Worm (Caenorhabditis elegans) whole organism, L1 larva: ENCODE measurements around the gene F41H10.5.

Experiments
- C04F5.9 ChIP-seq: sonication (generic microtip); optimal IDR thresholded peaks from 2 replicates; lab custom pipeline; 2016; ENCODE audit warnings: missing genetic modification characterization, missing compliant biosample characterization
- C16A3.4 ChIP-seq: fragments of 150-350 bp; optimal IDR thresholded peaks from 2 replicates; lab custom pipeline; 2014; ENCODE audit warnings: missing biosample characterization, missing genetic modification characterization
- C34B4.2 ChIP-seq: sonication (generic microtip); optimal IDR thresholded peaks from 2 replicates; lab custom pipeline; 2017; ENCODE audit warnings: mild to moderate bottlenecking, missing genetic modification characterization, missing compliant biosample characterization
- F16B12.6 ChIP-seq: fragments of 150-350 bp; optimal IDR thresholded peaks from 2 replicates; lab custom pipeline; 2014; ENCODE audit warnings: missing biosample characterization, missing genetic modification characterization
- aha-1 ChIP-seq: fragments of 150-350 bp; optimal IDR thresholded peaks from 2 replicates; lab custom pipeline; 2014; ENCODE audit warnings: missing biosample characterization, missing genetic modification characterization
- alr-1 ChIP-seq: fragments of 200-800 bp; sonication (Bioruptor generic); optimal IDR thresholded peaks from 2 replicates; lab custom pipeline; 2018; ENCODE audit warnings: borderline replicate concordance, mild to moderate bottlenecking, missing genetic modification characterization, missing compliant biosample characterization
- ama-1 ChIP-seq: fragments of 150-350 bp; optimal IDR thresholded peaks from 2 replicates; lab custom pipeline; 2014
- blmp-1 ChIP-seq: fragments of 150-350 bp; optimal IDR thresholded peaks from 2 replicates; lab custom pipeline; 2014; ENCODE audit warnings: missing biosample characterization, missing genetic modification characterization
- ceh-82 ChIP-seq, 3 experiments: fragments of 150-350 bp in 1 of 3; sonication (generic microtip) in 2 of 3; optimal IDR thresholded peaks; 2 replicates each; lab custom pipeline; 2014 to 2017; ENCODE audit warnings: missing biosample characterization in 3 of 3, missing genetic modification characterization in 3 of 3
- ceh-88 ChIP-seq: fragments of 200-800 bp; sonication (Bioruptor generic); IDR thresholded peaks from 2 replicates; pipeline ENCODE4 v1.3.6; 2022; ENCODE audit warnings: missing genetic modification characterization, missing compliant biosample characterization
- ceh-90 ChIP-seq: sonication (generic microtip); optimal IDR thresholded peaks from 2 replicates; lab custom pipeline; 2016; ENCODE audit warnings: missing genetic modification characterization, missing compliant biosample characterization
- dsc-1 ChIP-seq: sonication (generic microtip); optimal IDR thresholded peaks from 2 replicates; lab custom pipeline; 2016; ENCODE audit warnings: mild to moderate bottlenecking, missing genetic modification characterization, missing compliant biosample characterization
- efl-1 ChIP-seq, 4 experiments: fragments of 150-350 bp; optimal IDR thresholded peaks in 3 of 4; peaks in 1 of 4; 1 replicate in 1 of 4; 2 replicates in 3 of 4; lab custom pipeline; 2014; ENCODE audit warnings: missing biosample characterization in 2 of 4, missing genetic modification characterization in 2 of 4, missing genetic modification reagents in 2 of 4
- efl-3 ChIP-seq: fragments of 200-800 bp; sonication (Bioruptor generic); optimal IDR thresholded peaks from 2 replicates; lab custom pipeline; 2018; ENCODE audit warnings: mild to moderate bottlenecking, missing genetic modification characterization, missing compliant biosample characterization
- egl-13 ChIP-seq: sonication (generic microtip); optimal IDR thresholded peaks from 2 replicates; lab custom pipeline; 2016; ENCODE audit warnings: missing genotype, missing genetic modification reagents, missing genetic modification characterization, missing compliant biosample characterization
- elt-2 ChIP-seq: sonication (generic microtip); optimal IDR thresholded peaks from 2 replicates; lab custom pipeline; 2016; ENCODE audit warnings: missing genetic modification characterization, mild to moderate bottlenecking, inconsistent platforms, missing compliant biosample characterization, missing genetic modification reagents
- ets-5 ChIP-seq: fragments of 200-800 bp; sonication (Bioruptor generic); IDR thresholded peaks from 2 replicates; pipeline ENCODE4 v1.3.6; 2022; ENCODE audit warnings: missing genetic modification characterization, missing compliant biosample characterization
- fkh-10 ChIP-seq: sonication (generic microtip); optimal IDR thresholded peaks from 2 replicates; lab custom pipeline; 2017; ENCODE audit warnings: missing biosample characterization, missing genetic modification reagents, missing genetic modification characterization
- fkh-8 ChIP-seq: sonication (generic microtip); optimal IDR thresholded peaks from 2 replicates; lab custom pipeline; 2016; ENCODE audit warnings: mild to moderate bottlenecking, missing genetic modification characterization, missing compliant biosample characterization
- fos-1 ChIP-seq: fragments of 150-350 bp; optimal IDR thresholded peaks from 2 replicates; lab custom pipeline; 2014; ENCODE audit warnings: missing biosample characterization, missing genetic modification characterization
- hlh-4 ChIP-seq: sonication (generic microtip); optimal IDR thresholded peaks from 2 replicates; lab custom pipeline; 2016; ENCODE audit warnings: mild to moderate bottlenecking, missing genetic modification characterization, missing compliant biosample characterization
- irx-1 ChIP-seq: sonication (generic microtip); optimal IDR thresholded peaks from 2 replicates; lab custom pipeline; 2016; ENCODE audit warnings: missing genetic modification characterization, missing compliant biosample characterization
- isw-1 ChIP-seq: fragments of 200-800 bp; sonication (Bioruptor generic); IDR thresholded peaks from 2 replicates; pipeline ENCODE4 v1.3.6; 2022; ENCODE audit warnings: missing genetic modification characterization, missing compliant biosample characterization
- lin-14 ChIP-seq: fragments of 200-800 bp; sonication (Bioruptor generic); optimal IDR thresholded peaks from 2 replicates; lab custom pipeline; 2018; ENCODE audit warnings: mild to moderate bottlenecking, missing genetic modification characterization, moderate library complexity, missing compliant biosample characterization
- lin-35 ChIP-seq, 2 experiments: fragments of 150-350 bp; optimal IDR thresholded peaks; 2 replicates each; lab custom pipeline; 2014; ENCODE audit warnings: missing biosample characterization in 2 of 2, missing genetic modification characterization in 2 of 2, missing genetic modification reagents in 2 of 2
- lir-3 ChIP-seq: sonication (generic microtip); optimal IDR thresholded peaks from 2 replicates; lab custom pipeline; 2016; ENCODE audit warnings: mild to moderate bottlenecking, missing genetic modification characterization, moderate library complexity, missing compliant biosample characterization; ENCODE audit not compliant: poor library complexity
- mef-2 ChIP-seq: fragments of 150-350 bp; optimal IDR thresholded peaks from 2 replicates; lab custom pipeline; 2014; ENCODE audit warnings: missing biosample characterization, missing genetic modification characterization
- nhr-19 ChIP-seq: fragments of 200-800 bp; sonication (Bioruptor generic); conservative IDR thresholded peaks from 2 replicates; pipeline ENCODE4 v1.3.6; 2022; ENCODE audit warnings: missing genetic modification characterization, missing compliant biosample characterization
- nhr-20 ChIP-seq: sonication (generic microtip); optimal IDR thresholded peaks from 2 replicates; lab custom pipeline; 2016; ENCODE audit warnings: mild to moderate bottlenecking, missing genetic modification characterization, missing compliant biosample characterization
- nhr-237 ChIP-seq: fragments of 150-350 bp; optimal IDR thresholded peaks from 2 replicates; lab custom pipeline; 2014; ENCODE audit warnings: missing biosample characterization, missing genetic modification characterization
- nhr-28 ChIP-seq: fragments of 150-350 bp; optimal IDR thresholded peaks from 2 replicates; lab custom pipeline; 2014; ENCODE audit warnings: missing biosample characterization, missing genetic modification characterization
- nhr-47 ChIP-seq: sonication (generic microtip); optimal IDR thresholded peaks from 2 replicates; lab custom pipeline; 2016; ENCODE audit warnings: mild to moderate bottlenecking, missing genetic modification characterization, moderate library complexity, missing compliant biosample characterization
- nhr-71 ChIP-seq: sonication (generic microtip); optimal IDR thresholded peaks from 2 replicates; lab custom pipeline; 2016; ENCODE audit warnings: mild to moderate bottlenecking, missing genetic modification characterization, moderate library complexity, missing compliant biosample characterization
- nhr-84 ChIP-seq: sonication (generic microtip); optimal IDR thresholded peaks from 2 replicates; lab custom pipeline; 2017; ENCODE audit warnings: missing biosample characterization, missing genetic modification characterization
- nhr-85 ChIP-seq: sonication (generic microtip); peaks from one replicate; lab custom pipeline; 2016; ENCODE audit warnings: missing genetic modification characterization, inconsistent platforms, missing compliant biosample characterization
- pag-3 ChIP-seq: sonication (generic microtip); optimal IDR thresholded peaks from 2 replicates; lab custom pipeline; 2017; ENCODE audit warnings: missing genetic modification characterization, mild to moderate bottlenecking, missing compliant biosample characterization, antibody characterized with exemption, borderline replicate concordance; ENCODE audit not compliant: insufficient read depth
- pqm-1 ChIP-seq: sonication (generic microtip); optimal IDR thresholded peaks from 3 replicates; lab custom pipeline; 2017; ENCODE audit warnings: missing biosample characterization, missing genetic modification characterization
- rnt-1 ChIP-seq: sonication (generic microtip); optimal IDR thresholded peaks from 2 replicates; lab custom pipeline; 2016; ENCODE audit warnings: mild to moderate bottlenecking, missing genetic modification characterization, moderate library complexity, missing compliant biosample characterization
- skn-1 ChIP-seq: fragments of 150-350 bp; optimal IDR thresholded peaks from 2 replicates; lab custom pipeline; 2014; ENCODE audit warnings: missing biosample characterization, missing genetic modification characterization
- snpc-4 ChIP-seq: fragments of 150-350 bp; optimal IDR thresholded peaks from 2 replicates; lab custom pipeline; 2014; ENCODE audit warnings: missing biosample characterization, missing genetic modification characterization
- snu-23 ChIP-seq: sonication (generic microtip); optimal IDR thresholded peaks from 2 replicates; lab custom pipeline; 2016; ENCODE audit warnings: missing genetic modification characterization, missing compliant biosample characterization
- sox-4 ChIP-seq: sonication (generic microtip); optimal IDR thresholded peaks from 2 replicates; lab custom pipeline; 2016; ENCODE audit warnings: missing genetic modification characterization, missing compliant biosample characterization
- sptf-1 ChIP-seq: fragments of 150-350 bp; optimal IDR thresholded peaks from 2 replicates; lab custom pipeline; 2014; ENCODE audit warnings: missing biosample characterization, missing genetic modification characterization
- sup-37 ChIP-seq: fragments of 200-800 bp; sonication (Bioruptor generic); optimal IDR thresholded peaks from 2 replicates; lab custom pipeline; 2018; ENCODE audit warnings: mild to moderate bottlenecking, missing genetic modification characterization, missing compliant biosample characterization
- unc-30 ChIP-seq: sonication (generic microtip); optimal IDR thresholded peaks from 2 replicates; lab custom pipeline; 2017; ENCODE audit warnings: missing biosample characterization, missing genetic modification characterization
- unc-62 ChIP-seq: fragments of 150-350 bp; optimal IDR thresholded peaks from 2 replicates; lab custom pipeline; 2014; ENCODE audit warnings: missing biosample characterization, missing genetic modification reagents, missing genetic modification characterization
- unc-98 ChIP-seq: fragments of 200-800 bp; sonication (Bioruptor generic); IDR thresholded peaks from 2 replicates; pipeline ENCODE4 v1.3.6; 2022; ENCODE audit warnings: missing genetic modification characterization, missing compliant biosample characterization
- vab-15 ChIP-seq: sonication (generic microtip); optimal IDR thresholded peaks from 2 replicates; lab custom pipeline; 2017; ENCODE audit warnings: missing genotype, mild to moderate bottlenecking, missing genetic modification characterization, missing compliant biosample characterization
- ztf-11 ChIP-seq, 2 experiments: sonication (generic microtip); optimal IDR thresholded peaks; 2 replicates each; lab custom pipeline; 2016 to 2017; ENCODE audit warnings: missing genetic modification characterization in 2 of 2, missing biosample characterization in 1 of 2, missing compliant biosample characterization in 1 of 2
- ztf-4 ChIP-seq: fragments of 150-350 bp; optimal IDR thresholded peaks from 2 replicates; lab custom pipeline; 2014; ENCODE audit warnings: missing biosample characterization, missing genetic modification characterization

The F41H10.5 gene

ce11 chrIV:5393566-5393965 is 32.9 kb downstream of the F41H10.5 start:
- TF ChIP-seq alr-1 (tag; lab: Kevin White, UChicago): no peak
- TF ChIP-seq lin-35 (GFP tag; optimal IDR thresholded peaks at IDR 0.05; lab: Kevin White, UChicago): peak in 1 of 2 experiments; percentile 43
- TF ChIP-seq nhr-71: peak; percentile 18
- TF ChIP-seq elt-2 (tag; lab: Kevin White, UChicago): peak; percentile 54
- no peak for TF ChIP-seq sox-4 (tag; lab: Kevin White, UChicago)

- peak; percentile 61 for TF ChIP-seq ztf-4 (tag; lab: Kevin White, UChicago)
- peak; percentile 25 for TF ChIP-seq C04F5.9 (tag; lab: Kevin White, UChicago)
- peak; percentile 35 for TF ChIP-seq fkh-10 (GFP tag; lab: Kevin White, UChicago)
- TF ChIP-seq lin-35 (GFP tag; optimal IDR thresholded peaks at IDR 0.05; lab: Kevin White, UChicago): peak; percentile 86
- no peak for TF ChIP-seq lir-3 (tag; lab: Kevin White, UChicago)
- peak; percentile 91 for TF ChIP-seq nhr-47 (tag; lab: Kevin White, UChicago)
- TF ChIP-seq nhr-84: no peak
- TF ChIP-seq snpc-4 (tag; lab: Kevin White, UChicago): peak; percentile 81
- no peak for TF ChIP-seq C34B4.2 (tag; lab: Kevin White, UChicago)
- TF ChIP-seq nhr-71: peak; percentile 90
- TF ChIP-seq ceh-88 (GFP tag; lab: Robert Waterston, UW): peak; percentile 19; the same call in 1 of the 2 replicates
- peak; percentile 84 for TF ChIP-seq nhr-20 (tag; lab: Kevin White, UChicago)
- peak; percentile 78 to 85 for TF ChIP-seq efl-1 (optimal IDR thresholded peaks at IDR 0.05; lab: Kevin White, UChicago)
- TF ChIP-seq efl-1 (GFP tag; optimal IDR thresholded peaks at IDR 0.05 in 1 of 2; lab: Kevin White, UChicago): peak; percentile 84 to 98
- no peak for TF ChIP-seq pqm-1 (tag; lab: Kevin White, UChicago)
- peak; percentile 65 for TF ChIP-seq fkh-8 (tag; lab: Kevin White, UChicago)
- TF ChIP-seq fos-1 (tag; lab: Kevin White, UChicago): peak; percentile 31
- TF ChIP-seq sptf-1: no peak
- TF ChIP-seq vab-15 (tag; lab: Kevin White, UChicago): no peak
- peak; percentile 29 for TF ChIP-seq skn-1 (tag; lab: Kevin White, UChicago)
- TF ChIP-seq blmp-1: peak; percentile 53
- TF ChIP-seq egl-13 (tag; lab: Kevin White, UChicago): peak; percentile 77
- peak; percentile 16 for TF ChIP-seq aha-1 (tag; lab: Kevin White, UChicago)
- TF ChIP-seq elt-2 (tag; lab: Kevin White, UChicago): peak; percentile 49
- no peak for TF ChIP-seq pag-3
- TF ChIP-seq rnt-1: peak; percentile 89
- TF ChIP-seq nhr-19: peak; percentile 85
- peak; percentile 23 for TF ChIP-seq mef-2 (tag; lab: Kevin White, UChicago)
- TF ChIP-seq efl-3 (GFP tag; lab: Kevin White, UChicago): no peak
- TF ChIP-seq nhr-85 (tag; lab: Kevin White, UChicago): peak; percentile 85
- TF ChIP-seq sox-4 (tag; lab: Kevin White, UChicago): peak; percentile 46
- no peak for TF ChIP-seq unc-62 (GFP tag; lab: Kevin White, UChicago)
- TF ChIP-seq F16B12.6: peak; percentile 64
- no peak for TF ChIP-seq ets-5 (GFP tag; lab: Robert Waterston, UW)
- TF ChIP-seq C16A3.4 (tag; lab: Kevin White, UChicago): peak; percentile 82
- TF ChIP-seq snu-23: peak; percentile 89
- TF ChIP-seq unc-30 (tag; lab: Kevin White, UChicago): no peak
- TF ChIP-seq irx-1 (tag; lab: Kevin White, UChicago): peak; percentile 82
- TF ChIP-seq lin-14: peak; percentile 83
- TF ChIP-seq dsc-1 (tag; lab: Kevin White, UChicago): peak; percentile 83
- no peak for TF ChIP-seq unc-98 (GFP tag; lab: Robert Waterston, UW)
- TF ChIP-seq nhr-28 (tag; lab: Kevin White, UChicago): no peak
- no peak for TF ChIP-seq sup-37 (GFP tag; lab: Kevin White, UChicago)
- peak; percentile 72 to 93 (median 85) for TF ChIP-seq ceh-82 (tag; optimal IDR thresholded peaks at IDR 0.05; lab: Kevin White, UChicago)
- no peak for TF ChIP-seq hlh-4 (tag; lab: Kevin White, UChicago)
- peak; percentile 76 for TF ChIP-seq isw-1 (GFP tag; lab: Robert Waterston, UW)
- TF ChIP-seq nhr-237 (tag; lab: Kevin White, UChicago): no peak
- peak in 1 of 2 experiments; percentile 39 for TF ChIP-seq ztf-11 (tag; optimal IDR thresholded peaks at IDR 0.05; lab: Kevin White, UChicago)
- TF ChIP-seq ama-1 (lab: Kevin White, UChicago): peak; percentile 42
- TF ChIP-seq ceh-90 (tag; lab: Kevin White, UChicago): no peak
These were observed 34.0 kb downstream of the F41H10.5 start, which contains the start of the genes perm-3 and swsn-6 for ce11 chrIV:5394687-5395086. Gene perm-3 (minus strand): TSS chrIV:5394804. Gene swsn-6 (plus strand): TSS chrIV:5395033.
